Worm (Caenorhabditis elegans): ENCODE results near the gene daf-15.
A peak's percentile ranks its signal among the peaks of the same experiment; 100 is the strongest.

The daf-15 gene

DNA sequence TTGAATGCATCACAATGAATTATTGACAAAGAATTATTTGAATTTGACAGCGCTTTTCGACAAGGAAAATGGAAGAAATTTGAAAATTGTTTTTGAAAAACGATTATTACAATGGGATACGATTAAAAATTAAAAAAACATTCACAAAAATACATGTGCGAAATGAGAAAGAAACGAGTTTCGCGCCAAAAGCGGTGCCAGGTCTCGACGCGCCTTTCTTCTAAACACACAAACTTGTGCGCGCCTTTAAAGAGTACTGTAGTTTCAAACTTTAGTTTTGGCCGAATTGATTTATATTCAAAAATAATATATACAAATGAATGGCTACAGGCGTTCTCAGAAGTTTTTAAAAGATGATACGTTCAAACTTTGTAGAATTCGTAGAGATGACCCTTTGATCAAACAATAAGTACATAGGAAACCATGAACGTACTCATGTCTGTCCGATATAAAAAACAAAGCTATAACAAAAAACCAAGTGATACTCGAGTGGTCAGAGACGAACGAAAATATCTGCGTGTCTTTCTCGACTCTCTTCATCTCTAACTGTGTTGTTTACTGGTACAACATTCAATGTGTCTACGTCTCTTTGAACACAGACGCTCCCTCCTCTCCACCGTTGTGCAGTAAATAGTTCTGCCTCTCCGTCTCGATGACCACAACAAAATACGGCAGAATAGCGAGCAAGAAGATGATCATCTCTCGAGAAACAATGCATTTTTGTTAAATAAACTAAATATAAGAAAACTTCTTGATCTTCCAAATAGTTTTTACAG is 18.0 kb upstream of the daf-15 start (continued):
- TF ChIP-seq K11D2.4 (GFP tag; IDR thresholded peaks at IDR 0.05) (no peak), B0019.2 (GFP tag; conservative IDR thresholded peaks at IDR 0.05) (peak; percentile 20; the same call in 1 of the 2 replicates), attf-5 (GFP tag; optimal IDR thresholded peaks at IDR 0.05) (peak; percentile 10), egl-44 (GFP tag; IDR thresholded peaks at IDR 0.05) (no peak), snpc-1.3 (tag; optimal IDR thresholded peaks at IDR 0.05; ENCODE audit: insufficient read depth) (peak; percentile 67), pha-4 (tag; optimal IDR thresholded peaks at IDR 0.05) (no peak), ekl-4 (GFP tag; IDR thresholded peaks at IDR 0.05) (peak; percentile 31; the same call in 1 of the 2 replicates), nfyb-1 (GFP tag; IDR thresholded peaks at IDR 0.05) (no peak), dox-1 (GFP tag; IDR thresholded peaks at IDR 0.05) (0 out of 2 replicates have a peak, but pooled peaks have one; percentile 13), hmg-1.2 (GFP tag; IDR thresholded peaks at IDR 0.05) (peak; percentile 35; the same call in 1 of the 2 replicates), ceh-79 (tag; optimal IDR thresholded peaks at IDR 0.05) (no peak), sea-2 (GFP tag; IDR thresholded peaks at IDR 0.05) (no peak), attf-6 (GFP tag; IDR thresholded peaks at IDR 0.05) (0 out of 2 replicates have a peak, but pooled peaks have one; percentile 22), xnd-1 (tag; optimal IDR thresholded peaks at IDR 0.05) (peak; percentile 89), snpc-3.4 (tag; optimal IDR thresholded peaks at IDR 0.05) (peak; percentile 70), nhr-90 (tag; optimal IDR thresholded peaks at IDR 0.05) (no peak), repo-1 (tag; optimal IDR thresholded peaks at IDR 0.05) (no peak), Y79H2A.3 (GFP tag; conservative IDR thresholded peaks at IDR 0.05) (no peak), mel-28 (tag; optimal IDR thresholded peaks at IDR 0.05; ENCODE audit: borderline replicate concordance) (no peak), K12H6.12 (tag; optimal IDR thresholded peaks at IDR 0.05) (no peak), ceh-91 (GFP tag; IDR thresholded peaks at IDR 0.05) (peak; percentile 76), D2030.7 (GFP tag; IDR thresholded peaks at IDR 0.05) (no peak; the same call in none of the 2 replicates)

DNA sequence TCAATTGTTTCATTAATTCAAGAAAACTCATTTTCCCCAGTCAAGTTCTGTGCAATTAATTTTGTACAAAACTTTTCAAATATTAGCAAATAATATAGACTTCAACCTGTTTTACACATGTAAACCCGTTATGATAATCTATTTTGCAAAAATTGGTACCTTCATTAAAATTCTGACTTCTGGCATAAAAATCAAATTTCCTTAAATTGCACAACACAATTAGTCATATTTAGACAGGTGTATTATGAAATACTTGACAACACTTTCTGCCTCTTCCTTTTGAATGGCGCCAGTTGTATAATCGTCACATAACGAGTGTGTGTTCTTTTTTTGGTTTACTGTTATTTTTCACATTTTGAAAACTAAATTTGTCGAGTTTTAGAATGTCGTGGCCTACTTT is 14.9 kb upstream of the daf-15 start, which contains the start of gene fbxc-58:
fbxc-58 (plus strand) TSS at position 383 of the 400 bp plus-strand sequence.
- TF ChIP-seq unc-62 (GFP tag; optimal IDR thresholded peaks at IDR 0.05) (peak; percentile 96), efl-1 (GFP tag; optimal IDR thresholded peaks at IDR 0.05) (no peak), nhr-179 (tag; optimal IDR thresholded peaks at IDR 0.05) (no peak), cebp-1 (GFP tag; IDR thresholded peaks at IDR 0.05) (peak; percentile 93), cebp-1 (tag; optimal IDR thresholded peaks at IDR 0.05) (peak; percentile 93), nhr-80 (tag; optimal IDR thresholded peaks at IDR 0.05) (peak; percentile 33), ama-1 (optimal IDR thresholded peaks at IDR 0.05) (no peak), ama-1 (GFP tag; optimal IDR thresholded peaks at IDR 0.05) (no peak)

DNA sequence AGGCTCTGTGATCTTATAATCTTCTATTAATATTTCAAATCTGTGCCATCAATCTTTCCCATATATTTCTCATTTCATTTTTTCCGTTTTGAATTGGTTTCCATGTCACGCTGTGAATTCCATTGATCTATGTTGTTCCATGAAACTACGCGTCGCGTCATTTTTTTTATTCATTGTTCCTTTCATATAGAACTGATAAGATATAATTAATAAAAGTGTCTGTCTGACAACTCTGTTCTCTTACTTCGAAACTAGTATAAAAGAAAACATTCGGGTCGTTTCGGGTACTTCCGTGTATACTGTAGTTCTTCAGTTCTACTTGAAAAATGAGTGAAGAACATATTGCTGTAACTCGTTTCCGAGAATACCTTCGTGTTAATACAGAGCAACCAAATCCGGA is 11.5 kb upstream of the daf-15 start, which contains the start of gene C10C5.3:
C10C5.3 (plus strand) TSS at position 301 of the 400 bp plus-strand sequence.
- TF ChIP-seq egl-18 (GFP tag; IDR thresholded peaks at IDR 0.05): no peak
- no peak for TF ChIP-seq F10E7.11 (tag; optimal IDR thresholded peaks at IDR 0.05)
- no peak for TF ChIP-seq dpff-1 (tag; optimal IDR thresholded peaks at IDR 0.05)
- TF ChIP-seq B0336.3 (GFP tag; IDR thresholded peaks at IDR 0.05): no peak
- no peak for TF ChIP-seq ceh-40 (GFP tag; IDR thresholded peaks at IDR 0.05)
- TF ChIP-seq madf-3 (GFP tag; IDR thresholded peaks at IDR 0.05): no peak
- TF ChIP-seq egl-44 (GFP tag; IDR thresholded peaks at IDR 0.05): no peak
- no peak for TF ChIP-seq attf-6 (GFP tag; IDR thresholded peaks at IDR 0.05)
- no peak for TF ChIP-seq ccch-3 (GFP tag; optimal IDR thresholded peaks at IDR 0.05)
- TF ChIP-seq rpc-1 (optimal IDR thresholded peaks at IDR 0.05): no peak
- no peak for TF ChIP-seq rpc-1 (tag; optimal IDR thresholded peaks at IDR 0.05)
- TF ChIP-seq sdz-38 (tag; optimal IDR thresholded peaks at IDR 0.05): no peak
